Worm (Caenorhabditis elegans): Measurements from ENCODE around the gene Y38H8A.1.

ce11 chrIV:13453509-13453908, 29.1 kb upstream of the Y38H8A.1 start:
- TF ChIP-seq lsl-1 (GFP tag; optimal IDR thresholded peaks at IDR 0.05) (no peak), sea-2 (GFP tag; IDR thresholded peaks at IDR 0.05) (no peak), Y53G8AR.9 (GFP tag; conservative IDR thresholded peaks at IDR 0.05) (no peak), athp-1 (tag; optimal IDR thresholded peaks at IDR 0.05) (no peak)
